Worm (Caenorhabditis elegans) whole organism, L2 larva: ENCODE measurements around the gene srlf-37.

Experiments used
- C34F6.9 ChIP-seq: fragments of 150-350 bp; optimal IDR thresholded peaks from 2 replicates; lab custom pipeline; 2014; ENCODE audit warnings: missing biosample characterization, missing genetic modification characterization
- R02D3.7 ChIP-seq: fragments of 150-350 bp; optimal IDR thresholded peaks from 2 replicates; lab custom pipeline; 2014; ENCODE audit warnings: missing biosample characterization, missing genetic modification characterization
- Y55F3AM.14 ChIP-seq: fragments of 200-800 bp; sonication (Bioruptor generic); optimal IDR thresholded peaks from 2 replicates; lab custom pipeline; 2018; ENCODE audit warnings: mild to moderate bottlenecking, missing genetic modification characterization, missing compliant biosample characterization
- ZK546.5 ChIP-seq: sonication (generic microtip); optimal IDR thresholded peaks from 2 replicates; lab custom pipeline; 2017; ENCODE audit warnings: missing biosample characterization, missing genetic modification characterization
- alr-1 ChIP-seq: fragments of 150-350 bp; optimal IDR thresholded peaks from 2 replicates; lab custom pipeline; 2014; ENCODE audit warnings: missing biosample characterization, missing genetic modification characterization
- aly-2 ChIP-seq: fragments of 150-350 bp; optimal IDR thresholded peaks from 2 replicates; lab custom pipeline; 2014; ENCODE audit warnings: missing biosample characterization, missing genetic modification characterization
- ama-1 ChIP-seq: fragments of 150-350 bp; optimal IDR thresholded peaks from 2 replicates; lab custom pipeline; 2018; ENCODE audit warnings: inconsistent platforms
- blmp-1 ChIP-seq: sonication (generic microtip); optimal IDR thresholded peaks from 2 replicates; lab custom pipeline; 2017; ENCODE audit warnings: missing genetic modification characterization, mild to moderate bottlenecking, missing compliant biosample characterization, antibody characterized with exemption, moderate library complexity; ENCODE audit not compliant: insufficient read depth
- ceh-16 ChIP-seq: fragments of 150-350 bp; optimal IDR thresholded peaks from 2 replicates; lab custom pipeline; 2014; ENCODE audit warnings: missing biosample characterization, missing genetic modification characterization
- crh-2 ChIP-seq: sonication (generic microtip); optimal IDR thresholded peaks from 2 replicates; lab custom pipeline; 2017; ENCODE audit warnings: missing biosample characterization, missing genetic modification characterization
- dmd-4 ChIP-seq: sonication (generic microtip); optimal IDR thresholded peaks from 2 replicates; lab custom pipeline; 2017; ENCODE audit warnings: missing biosample characterization, missing genetic modification characterization
- fos-1 ChIP-seq: fragments of 150-350 bp; optimal IDR thresholded peaks from 2 replicates; lab custom pipeline; 2014; ENCODE audit warnings: missing biosample characterization, missing genetic modification characterization
- gmeb-1 ChIP-seq: fragments of 150-350 bp; optimal IDR thresholded peaks from 2 replicates; lab custom pipeline; 2014; ENCODE audit warnings: missing biosample characterization, missing genetic modification characterization
- lin-13 ChIP-seq: fragments of 150-350 bp; optimal IDR thresholded peaks from 2 replicates; lab custom pipeline; 2014; ENCODE audit warnings: missing biosample characterization, missing genetic modification reagents, missing genetic modification characterization
- lsy-2 ChIP-seq, 2 experiments: fragments of 150-350 bp in 1 of 2; sonication (generic microtip) in 1 of 2; optimal IDR thresholded peaks; 2 replicates each; lab custom pipeline; 2014 to 2017; ENCODE audit warnings: missing biosample characterization in 2 of 2, missing genetic modification characterization in 2 of 2
- mab-5 ChIP-seq: fragments of 150-350 bp; optimal IDR thresholded peaks from 2 replicates; lab custom pipeline; 2014; ENCODE audit warnings: missing biosample characterization, missing genetic modification characterization
- mbf-1 ChIP-seq: sonication (generic microtip); optimal IDR thresholded peaks from 2 replicates; lab custom pipeline; 2017; ENCODE audit warnings: missing biosample characterization, missing genetic modification characterization
- mdl-1 ChIP-seq, 2 experiments: fragments of 150-350 bp in 1 of 2; sonication (generic microtip) in 1 of 2; optimal IDR thresholded peaks; 2 replicates each; lab custom pipeline; 2017; ENCODE audit warnings: missing biosample characterization in 2 of 2, missing genetic modification characterization in 2 of 2
- nhr-10 ChIP-seq: sonication (generic microtip); optimal IDR thresholded peaks from 2 replicates; lab custom pipeline; 2017; ENCODE audit warnings: missing biosample characterization, missing genetic modification characterization
- nhr-11 ChIP-seq: fragments of 150-350 bp; optimal IDR thresholded peaks from 2 replicates; lab custom pipeline; 2014; ENCODE audit warnings: missing biosample characterization, missing genetic modification characterization
- nhr-12 ChIP-seq: fragments of 150-350 bp; optimal IDR thresholded peaks from 2 replicates; lab custom pipeline; 2014; ENCODE audit warnings: missing biosample characterization, missing genetic modification characterization
- nhr-129 ChIP-seq: fragments of 150-350 bp; optimal IDR thresholded peaks from 2 replicates; lab custom pipeline; 2014; ENCODE audit warnings: missing biosample characterization, missing genetic modification characterization
- nhr-21 ChIP-seq: fragments of 150-350 bp; optimal IDR thresholded peaks from 2 replicates; lab custom pipeline; 2014; ENCODE audit warnings: missing biosample characterization, missing genetic modification characterization
- nhr-237 ChIP-seq: fragments of 150-350 bp; optimal IDR thresholded peaks from 2 replicates; lab custom pipeline; 2014; ENCODE audit warnings: missing biosample characterization, missing genetic modification characterization
- nhr-25 ChIP-seq: fragments of 150-350 bp; sonication (generic microtip); optimal IDR thresholded peaks from 3 replicates; lab custom pipeline; 2014; ENCODE audit warnings: missing biosample characterization, missing genetic modification characterization
- nhr-6 ChIP-seq: fragments of 150-350 bp; optimal IDR thresholded peaks from 2 replicates; lab custom pipeline; 2014; ENCODE audit warnings: missing biosample characterization, missing genetic modification characterization
- nhr-77 ChIP-seq: fragments of 150-350 bp; optimal IDR thresholded peaks from 2 replicates; lab custom pipeline; 2014; ENCODE audit warnings: missing biosample characterization, missing genetic modification characterization
- peb-1 ChIP-seq: fragments of 150-350 bp; optimal IDR thresholded peaks from 2 replicates; lab custom pipeline; 2014; ENCODE audit warnings: missing biosample characterization, missing genetic modification characterization
- sem-4 ChIP-seq: fragments of 150-350 bp; optimal IDR thresholded peaks from 2 replicates; lab custom pipeline; 2014; ENCODE audit warnings: missing biosample characterization, missing genetic modification reagents, missing genetic modification characterization
- sma-3 ChIP-seq: sonication (generic microtip); optimal IDR thresholded peaks from 2 replicates; lab custom pipeline; 2016; ENCODE audit warnings: missing genetic modification reagents, missing genetic modification characterization, missing compliant biosample characterization
- sma-9 ChIP-seq, 2 experiments: fragments of 150-350 bp in 1 of 2; sonication (generic microtip) in 1 of 2; optimal IDR thresholded peaks; 2 replicates each; lab custom pipeline; 2014 to 2016; ENCODE audit warnings: missing genetic modification characterization in 2 of 2, mild to moderate bottlenecking in 1 of 2, missing biosample characterization in 1 of 2, missing compliant biosample characterization in 1 of 2, missing genetic modification reagents in 1 of 2, moderate library complexity in 1 of 2
- snpc-4 ChIP-seq: fragments of 150-350 bp; optimal IDR thresholded peaks from 2 replicates; lab custom pipeline; 2014; ENCODE audit warnings: missing biosample characterization, missing genetic modification characterization
- unc-55 ChIP-seq: fragments of 150-350 bp; sonication (generic microtip); optimal IDR thresholded peaks from 3 replicates; lab custom pipeline; 2014; ENCODE audit warnings: missing biosample characterization, missing genetic modification reagents, missing genetic modification characterization
- zag-1 ChIP-seq: fragments of 150-350 bp; optimal IDR thresholded peaks from 2 replicates; lab custom pipeline; 2014; ENCODE audit warnings: missing biosample characterization, missing genetic modification characterization
- ztf-1 ChIP-seq: fragments of 200-800 bp; sonication (Bioruptor generic); conservative IDR thresholded peaks from 2 replicates; pipeline ENCODE4 v1.3.6; 2022; ENCODE audit warnings: missing genetic modification characterization, missing compliant biosample characterization
- ztf-11 ChIP-seq: sonication (generic microtip); optimal IDR thresholded peaks from 2 replicates; lab custom pipeline; 2017; ENCODE audit warnings: missing biosample characterization, missing genetic modification characterization

srlf-37 gene

DNA sequence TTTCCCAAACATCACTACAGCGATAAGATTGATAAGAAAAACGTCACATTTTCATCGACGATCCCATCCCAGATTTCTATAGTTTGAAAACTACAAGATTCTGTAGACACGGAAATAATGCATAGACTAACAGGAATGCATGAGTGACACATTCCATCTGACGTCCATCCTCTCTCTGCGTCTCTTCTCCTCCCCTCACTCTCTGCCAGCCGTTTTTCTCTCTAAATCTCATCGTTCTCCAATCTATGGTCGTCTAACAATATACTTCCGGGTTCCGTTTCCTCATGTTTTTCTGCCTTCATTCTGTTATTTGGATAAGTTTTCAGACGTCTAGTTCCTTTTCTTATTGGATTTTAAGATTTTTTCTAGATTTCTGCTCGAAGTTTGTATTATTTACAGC lies 15.0 kb upstream of the srlf-37 start, which contains the start of gene F48G7.4 (continued):
- TF ChIP-seq ztf-11 (tag; lab: Kevin White, UChicago) (no peak), sma-3 (GFP tag; lab: Kevin White, UChicago) (peak; percentile 1), mab-5 (tag; lab: Kevin White, UChicago) (peak; percentile 8), R02D3.7 (no peak), mdl-1 (tag; optimal IDR thresholded peaks at IDR 0.05; lab: Kevin White, UChicago) (peak; percentile 32 to 50), peb-1 (no peak), lin-13 (peak; percentile 44), snpc-4 (peak; percentile 32), zag-1 (tag; lab: Kevin White, UChicago) (peak; percentile 84), sma-9 (GFP tag; optimal IDR thresholded peaks at IDR 0.05; lab: Kevin White, UChicago) (peak; percentile 91), sma-9 (tag; optimal IDR thresholded peaks at IDR 0.05; lab: Kevin White, UChicago) (no peak), C34F6.9 (tag; lab: Kevin White, UChicago) (peak; percentile 88), nhr-12 (tag; lab: Kevin White, UChicago) (no peak), nhr-11 (no peak), dmd-4 (tag; lab: Kevin White, UChicago) (no peak), nhr-10 (tag; lab: Kevin White, UChicago) (no peak), lsy-2 (tag; optimal IDR thresholded peaks at IDR 0.05; lab: Kevin White, UChicago) (peak in 1 of 2 experiments; percentile 83), ama-1 (lab: Kevin White, UChicago) (no peak), nhr-6 (peak; percentile 87), ceh-16 (tag; lab: Kevin White, UChicago) (no peak), nhr-129 (tag; lab: Kevin White, UChicago) (peak; percentile 67), blmp-1 (tag; lab: Kevin White, UChicago) (no peak), ztf-1 (GFP tag; lab: Robert Waterston, UW) (no peak)

DNA sequence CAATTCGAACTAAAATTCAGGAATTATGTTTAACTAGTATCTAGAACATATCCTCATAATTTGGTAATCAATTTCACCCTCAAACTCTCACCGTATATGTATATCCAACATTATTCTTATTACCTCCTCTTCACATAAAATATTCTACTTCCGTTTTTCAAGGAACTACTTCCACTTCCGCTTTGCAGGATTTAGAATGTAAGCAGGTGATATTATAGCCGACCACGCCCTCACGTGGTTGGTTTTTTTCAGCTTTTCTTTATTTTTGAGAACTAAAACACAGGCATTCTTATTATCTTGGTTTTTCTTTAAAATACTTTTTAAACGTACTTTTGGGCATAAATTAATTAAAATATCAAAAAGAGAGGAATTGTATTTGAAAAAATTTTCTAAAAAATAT lies 13.9 kb upstream of the srlf-37 start:
- TF ChIP-seq C34F6.9 (tag; lab: Kevin White, UChicago) (peak; percentile 5), sem-4 (no peak), lsy-2 (tag; optimal IDR thresholded peaks at IDR 0.05; lab: Kevin White, UChicago) (peak in 1 of 2 experiments; percentile 29), nhr-237 (no peak), zag-1 (tag; lab: Kevin White, UChicago) (no peak), nhr-77 (tag; lab: Kevin White, UChicago) (no peak), gmeb-1 (no peak), Y55F3AM.14 (GFP tag; lab: Kevin White, UChicago) (no peak), mbf-1 (tag; lab: Kevin White, UChicago) (no peak), ZK546.5 (tag; lab: Kevin White, UChicago) (no peak), sma-9 (GFP tag; optimal IDR thresholded peaks at IDR 0.05; lab: Kevin White, UChicago) (peak; percentile 15), sma-9 (tag; optimal IDR thresholded peaks at IDR 0.05; lab: Kevin White, UChicago) (no peak), ceh-16 (tag; lab: Kevin White, UChicago) (no peak)
- TF ChIP-seq, all 48 proteins: peak for 3

ce11 chrV:615275-615674 lies 11.3 kb upstream of the srlf-37 start, which contains the start of gene F48G7.13:
Gene F48G7.13 (plus strand): TSS chrV:615575.
- TF ChIP-seq fos-1 (tag; lab: Kevin White, UChicago) (peak; percentile 49), zag-1 (tag; lab: Kevin White, UChicago) (no peak)
- TF ChIP-seq, all 48 proteins: peak for 1

DNA sequence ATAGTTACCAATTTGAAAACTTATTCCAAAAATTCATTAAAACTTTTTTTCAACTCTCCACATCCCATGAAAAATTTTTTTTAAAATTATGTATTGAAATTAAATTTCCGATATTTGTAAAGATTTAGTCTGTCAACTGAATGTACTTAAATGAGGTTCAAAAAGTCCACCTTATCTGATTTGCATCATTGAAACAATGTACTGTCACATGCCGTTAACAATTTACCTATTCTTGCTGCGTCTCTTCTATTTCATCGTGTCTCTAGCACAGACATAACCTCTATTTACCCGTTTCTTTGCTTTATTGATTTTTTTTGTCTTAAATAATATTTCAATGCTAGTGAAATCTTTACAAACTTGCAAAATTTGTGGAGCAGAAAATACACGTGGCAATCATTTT lies 6.2 kb upstream of the srlf-37 start, which contains the start of gene nhr-90:
nhr-90 (plus strand) TSS at position 296 of the 400 bp plus-strand sequence.
- TF ChIP-seq crh-2 (tag; lab: Kevin White, UChicago) (peak; percentile 29), ztf-1 (GFP tag; lab: Robert Waterston, UW) (no peak), fos-1 (tag; lab: Kevin White, UChicago) (peak; percentile 8), nhr-129 (tag; lab: Kevin White, UChicago) (peak; percentile 71), nhr-21 (tag; lab: Kevin White, UChicago) (no peak), sma-9 (GFP tag; optimal IDR thresholded peaks at IDR 0.05; lab: Kevin White, UChicago) (peak; percentile 57), sma-9 (tag; optimal IDR thresholded peaks at IDR 0.05; lab: Kevin White, UChicago) (no peak)

DNA sequence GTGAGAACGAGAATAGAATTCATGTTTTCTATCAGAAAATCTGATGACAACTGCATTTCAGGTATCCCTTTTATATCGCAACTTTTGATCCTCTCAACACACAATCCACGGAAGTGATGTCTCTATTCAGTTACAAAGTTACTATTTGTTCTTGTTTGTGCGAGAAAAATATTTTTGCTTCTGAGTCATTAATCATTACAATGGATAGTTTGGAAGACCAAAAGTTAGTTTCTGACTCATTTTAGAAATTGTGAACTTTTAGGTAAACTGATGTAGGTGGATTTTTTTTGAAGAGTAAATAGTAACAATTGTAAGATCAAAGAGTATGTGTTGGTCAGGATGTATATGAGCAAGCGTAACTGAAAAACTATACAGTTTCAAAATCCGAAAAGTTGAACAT lies 5.7 kb upstream of the srlf-37 start, which contains the start of gene srlf-36:
srlf-36 (minus strand) TSS at position 101 of the 400 bp plus-strand sequence.
- no peak for TF ChIP-seq nhr-237
- no peak for TF ChIP-seq peb-1
- TF ChIP-seq sma-9 (GFP tag; optimal IDR thresholded peaks at IDR 0.05; lab: Kevin White, UChicago) = no peak
- TF ChIP-seq sma-9 (tag; optimal IDR thresholded peaks at IDR 0.05; lab: Kevin White, UChicago) = no peak
- no peak for TF ChIP-seq ceh-16 (tag; lab: Kevin White, UChicago)
- TF ChIP-seq mab-5 (tag; lab: Kevin White, UChicago) = no peak
- no peak for TF ChIP-seq blmp-1 (tag; lab: Kevin White, UChicago)
- no peak for TF ChIP-seq ZK546.5 (tag; lab: Kevin White, UChicago)
- TF ChIP-seq lin-13 = no peak
- TF ChIP-seq aly-2 = no peak
- TF ChIP-seq nhr-6 = no peak
- no peak for TF ChIP-seq unc-55 (GFP tag; lab: Kevin White, UChicago)
- no peak for TF ChIP-seq nhr-21 (tag; lab: Kevin White, UChicago)
- no peak for TF ChIP-seq alr-1 (tag; lab: Kevin White, UChicago)
- no peak for TF ChIP-seq nhr-10 (tag; lab: Kevin White, UChicago)
- no peak for TF ChIP-seq mdl-1 (tag; optimal IDR thresholded peaks at IDR 0.05; lab: Kevin White, UChicago)
- no peak for TF ChIP-seq nhr-25 (tag; lab: Kevin White, UChicago)
- no peak for TF ChIP-seq lsy-2 (tag; optimal IDR thresholded peaks at IDR 0.05; lab: Kevin White, UChicago)
- TF ChIP-seq ama-1 (lab: Kevin White, UChicago) = no peak
